Fruit fly (Drosophila melanogaster): ENCODE measurements around the gene CG6041.

DNA sequence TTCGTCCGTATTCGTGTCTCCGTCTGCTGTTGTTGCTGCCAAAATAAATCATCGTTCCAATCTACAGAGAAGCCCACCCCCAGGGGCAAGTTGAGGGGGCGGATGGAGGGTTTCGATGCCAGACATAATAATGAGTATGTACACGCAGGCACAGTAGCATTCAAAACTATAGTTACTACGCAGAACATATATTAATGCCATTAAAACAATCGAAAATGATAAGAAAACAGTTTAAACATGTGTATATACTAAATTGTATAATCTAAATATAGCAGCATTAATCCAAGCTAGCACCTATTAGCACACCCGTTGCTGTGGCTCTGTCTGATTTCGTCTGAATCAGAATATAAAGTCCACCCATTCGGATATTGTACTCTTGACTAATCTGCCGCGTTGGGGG lies 32.9 kb downstream of the CG6041 start:
- TF ChIP-seq pan (optimal IDR thresholded peaks at IDR 0.05), result no peak
- TF ChIP-seq Dll (optimal IDR thresholded peaks at IDR 0.05), result no peak
- no peak for TF ChIP-seq psq (optimal IDR thresholded peaks at IDR 0.05)
- no peak for TF ChIP-seq EcR (GFP tag; optimal IDR thresholded peaks at IDR 0.05)
